Fruit fly (Drosophila melanogaster) whole organism, embryonic: ENCODE data around the gene Ptp10D.

Experiments used
- Atf3 ChIP-seq: fragments of 200-800 bp; sonication (Bioruptor generic); optimal IDR thresholded peaks from 3 replicates; lab custom pipeline; 2016; ENCODE audit warnings: missing biosample characterization, missing genetic modification characterization
- Awh ChIP-seq: fragments of 200-800 bp; sonication (Bioruptor generic); IDR thresholded peaks from 2 replicates; pipeline ENCODE4, ENCODE4 v1.3.6; 2022; ENCODE audit warnings: missing biosample characterization, missing genetic modification characterization
- B-H1 ChIP-seq: fragments of 200-800 bp; sonication (Bioruptor generic); IDR thresholded peaks from 3 replicates; pipeline ENCODE4 v1.3.6; 2022; ENCODE audit warnings: missing biosample characterization, missing genetic modification characterization
- BEAF-32 ChIP-seq: fragments of 200-800 bp; sonication (Bioruptor generic); optimal IDR thresholded peaks from 3 replicates; lab custom pipeline; 2017; ENCODE audit warnings: missing biosample characterization, missing genetic modification characterization, mild to moderate bottlenecking, moderate library complexity, missing genetic modification reagents
- CG11085 ChIP-seq: fragments of 200-800 bp; sonication (Bioruptor generic); IDR thresholded peaks from 2 replicates; pipeline ENCODE4 v1.3.6; 2022; ENCODE audit warnings: missing biosample characterization, missing genetic modification characterization
- CG12071 ChIP-seq: fragments of 200-800 bp; sonication (Bioruptor generic); optimal IDR thresholded peaks from 3 replicates; lab custom pipeline; 2018; ENCODE audit warnings: missing biosample characterization, mild to moderate bottlenecking, missing genetic modification characterization
- CG13424 ChIP-seq: fragments of 200-800 bp; sonication (Bioruptor generic); optimal IDR thresholded peaks from 2 replicates; lab custom pipeline; 2019; ENCODE audit warnings: missing biosample characterization, mild to moderate bottlenecking, missing genetic modification characterization, moderate library complexity
- CG13624 ChIP-seq: fragments of 200-800 bp; sonication (Bioruptor generic); optimal IDR thresholded peaks from 2 replicates; lab custom pipeline; 2016; ENCODE audit warnings: missing biosample characterization, missing genetic modification characterization
- CG15011 ChIP-seq: fragments of 200-800 bp; sonication (Bioruptor generic); optimal IDR thresholded peaks from 3 replicates; lab custom pipeline; 2018; ENCODE audit warnings: missing biosample characterization, mild to moderate bottlenecking, missing genetic modification characterization
- CG1603 ChIP-seq: fragments of 200-800 bp; sonication (Bioruptor generic); optimal IDR thresholded peaks from 2 replicates; lab custom pipeline; 2019; ENCODE audit warnings: missing biosample characterization, mild to moderate bottlenecking, missing genetic modification characterization, moderate library complexity
- CG16815 ChIP-seq: fragments of 200-800 bp; sonication (Bioruptor generic); optimal IDR thresholded peaks from 3 replicates; lab custom pipeline; 2017; ENCODE audit warnings: missing biosample characterization, mild to moderate bottlenecking, missing genetic modification characterization
- CG17361 ChIP-seq: fragments of 200-800 bp; sonication (Bioruptor generic); IDR thresholded peaks from 3 replicates; pipeline ENCODE4 v1.3.6; 2022; ENCODE audit warnings: missing biosample characterization, missing genetic modification characterization
- CG18599 ChIP-seq: fragments of 200-800 bp; sonication (Bioruptor generic); optimal IDR thresholded peaks from 3 replicates; lab custom pipeline; 2017; ENCODE audit warnings: missing biosample characterization, missing genetic modification characterization, mild to moderate bottlenecking, moderate library complexity, missing genetic modification reagents
- CG18764 ChIP-seq: fragments of 200-800 bp; sonication (Bioruptor generic); optimal IDR thresholded peaks from 3 replicates; lab custom pipeline; 2016; ENCODE audit warnings: missing biosample characterization, missing genetic modification characterization
- CG3065 ChIP-seq: fragments of 200-800 bp; sonication (Bioruptor generic); optimal IDR thresholded peaks from 2 replicates; lab custom pipeline; 2016; ENCODE audit warnings: missing biosample characterization, missing genetic modification characterization
- CG3847 ChIP-seq: fragments of 200-800 bp; sonication (Bioruptor generic); IDR thresholded peaks from 2 replicates; pipeline ENCODE4 v1.3.6; 2022; ENCODE audit warnings: missing biosample characterization, missing genetic modification characterization
- CG6683 ChIP-seq: fragments of 200-800 bp; sonication (Bioruptor generic); optimal IDR thresholded peaks from 2 replicates; lab custom pipeline; 2017; ENCODE audit warnings: missing biosample characterization, mild to moderate bottlenecking, missing genetic modification characterization, missing genetic modification reagents
- CG6791 ChIP-seq: fragments of 200-800 bp; sonication (Bioruptor generic); IDR thresholded peaks from 3 replicates; pipeline ENCODE4 v1.3.6; 2022; ENCODE audit warnings: missing biosample characterization, missing genetic modification characterization; ENCODE audit not compliant: partially characterized antibody
- CG9609 ChIP-seq: fragments of 200-800 bp; sonication (Bioruptor generic); optimal IDR thresholded peaks from 3 replicates; lab custom pipeline; 2016; ENCODE audit warnings: missing biosample characterization, missing genetic modification characterization
- D ChIP-seq, 2 experiments: fragments of 200-800 bp in 1 of 2; fragments of >200 bp in 1 of 2; sonication (Bioruptor generic) in 1 of 2; optimal IDR thresholded peaks; 2 replicates in 1 of 2; 3 replicates in 1 of 2; lab custom pipeline; 2017; ENCODE audit warnings: mild to moderate bottlenecking in 1 of 2, missing biosample characterization in 1 of 2, missing genetic modification characterization in 1 of 2, missing genetic modification reagents in 1 of 2
- Dbx ChIP-seq: fragments of 200-800 bp; sonication (Bioruptor generic); IDR thresholded peaks from 3 replicates; pipeline ENCODE4 v1.3.6; 2022; ENCODE audit warnings: missing biosample characterization, missing genetic modification characterization
- Elba2 ChIP-seq: fragments of 200-800 bp; sonication (Bioruptor generic); optimal IDR thresholded peaks from 3 replicates; lab custom pipeline; 2016; ENCODE audit warnings: missing biosample characterization, missing genetic modification characterization
- Ets65A ChIP-seq: fragments of 200-800 bp; sonication (Bioruptor generic); peaks from one replicate; lab custom pipeline; 2016; ENCODE audit warnings: missing biosample characterization, missing genetic modification characterization
- Fer1 ChIP-seq: fragments of 200-800 bp; sonication (Bioruptor generic); optimal IDR thresholded peaks from 2 replicates; lab custom pipeline; 2017; ENCODE audit warnings: missing biosample characterization, mild to moderate bottlenecking, missing genetic modification characterization
- MESR4 ChIP-seq: fragments of 200-800 bp; sonication (Bioruptor generic); optimal IDR thresholded peaks from 2 replicates; lab custom pipeline; 2018; ENCODE audit warnings: missing biosample characterization, mild to moderate bottlenecking, missing genetic modification characterization, moderate library complexity
- Pdp1 ChIP-seq, 2 experiments: fragments of 200-800 bp; sonication (Bioruptor generic); optimal IDR thresholded peaks; 3 replicates each; lab custom pipeline; 2016; ENCODE audit warnings: missing biosample characterization in 2 of 2, missing genetic modification characterization in 2 of 2, mild to moderate bottlenecking in 1 of 2, moderate library complexity in 1 of 2
- Sox102F ChIP-seq: fragments of 200-800 bp; sonication (Bioruptor generic); optimal IDR thresholded peaks from 2 replicates; lab custom pipeline; 2018; ENCODE audit warnings: missing biosample characterization, mild to moderate bottlenecking, missing genetic modification characterization, moderate library complexity
- az2 ChIP-seq: fragments of 200-800 bp; sonication (Bioruptor generic); optimal IDR thresholded peaks from 3 replicates; lab custom pipeline; 2016; ENCODE audit warnings: missing biosample characterization, missing genetic modification characterization
- bab2 ChIP-seq: fragments of 200-800 bp; sonication (Bioruptor generic); optimal IDR thresholded peaks from 2 replicates; lab custom pipeline; 2016; ENCODE audit warnings: missing biosample characterization, missing genetic modification characterization
- cg ChIP-seq: fragments of 200-800 bp; sonication (Bioruptor generic); optimal IDR thresholded peaks from 3 replicates; lab custom pipeline; 2019; ENCODE audit warnings: missing biosample characterization, mild to moderate bottlenecking, missing genetic modification characterization, moderate library complexity
- chinmo ChIP-seq: fragments of 200-800 bp; sonication (Bioruptor generic); IDR thresholded peaks from 4 replicates; pipeline ENCODE4 v1.3.6; 2022; ENCODE audit warnings: missing biosample characterization, missing genetic modification characterization; ENCODE audit not compliant: partially characterized antibody
- ci ChIP-seq: fragments of 200-800 bp; sonication (Bioruptor generic); IDR thresholded peaks from 3 replicates; pipeline ENCODE4 v1.3.6; 2022; ENCODE audit warnings: missing biosample characterization, missing genetic modification characterization
- ewg ChIP-seq: fragments of 200-800 bp; sonication (Bioruptor generic); optimal IDR thresholded peaks from 3 replicates; lab custom pipeline; 2017; ENCODE audit warnings: mild to moderate bottlenecking, missing biosample characterization, missing genetic modification reagents, missing genetic modification characterization
- fd96Cb ChIP-seq: fragments of 200-800 bp; sonication (Bioruptor generic); optimal IDR thresholded peaks from 2 replicates; lab custom pipeline; 2018; ENCODE audit warnings: missing biosample characterization, mild to moderate bottlenecking, missing genetic modification characterization, moderate library complexity
- gce ChIP-seq: fragments of 200-800 bp; sonication (Bioruptor generic); IDR thresholded peaks from 3 replicates; pipeline ENCODE4 v1.3.6; 2022; ENCODE audit warnings: missing biosample characterization, missing genetic modification characterization
- gem ChIP-seq: fragments of 200-800 bp; sonication (Bioruptor generic); optimal IDR thresholded peaks from 2 replicates; lab custom pipeline; 2019; ENCODE audit warnings: missing biosample characterization, mild to moderate bottlenecking, missing genetic modification characterization, moderate library complexity
- gfzf ChIP-seq: fragments of 200-800 bp; sonication (Bioruptor generic); optimal IDR thresholded peaks from 2 replicates; lab custom pipeline; 2016; ENCODE audit warnings: missing biosample characterization, mild to moderate bottlenecking, missing genetic modification characterization, moderate library complexity
- gro ChIP-seq: fragments of 200-800 bp; sonication (Bioruptor generic); optimal IDR thresholded peaks from 2 replicates; lab custom pipeline; 2016; ENCODE audit warnings: missing biosample characterization, missing genetic modification characterization
- inv ChIP-seq: fragments of 200-800 bp; sonication (Bioruptor generic); IDR thresholded peaks from 2 replicates; pipeline ENCODE4 v1.3.6; 2022; ENCODE audit warnings: missing biosample characterization, missing genetic modification characterization; ENCODE audit not compliant: partially characterized antibody
- jumu ChIP-seq: fragments of 200-800 bp; sonication (Bioruptor generic); optimal IDR thresholded peaks from 3 replicates; lab custom pipeline; 2016; ENCODE audit warnings: missing biosample characterization, missing genetic modification characterization
- lilli ChIP-seq: fragments of 200-800 bp; sonication (Bioruptor generic); optimal IDR thresholded peaks from 3 replicates; lab custom pipeline; 2016; ENCODE audit warnings: missing biosample characterization, missing genetic modification characterization
- p53 ChIP-seq: fragments of 200-800 bp; sonication (Bioruptor generic); optimal IDR thresholded peaks from 2 replicates; lab custom pipeline; 2016; ENCODE audit warnings: missing biosample characterization, missing genetic modification characterization
- pnt ChIP-seq: fragments of 200-800 bp; sonication (Bioruptor generic); optimal IDR thresholded peaks from 3 replicates; lab custom pipeline; 2016; ENCODE audit warnings: missing biosample characterization, missing genetic modification characterization
- row ChIP-seq: fragments of 200-800 bp; sonication (Bioruptor generic); IDR thresholded peaks from 3 replicates; pipeline ENCODE4 v1.3.6; 2022; ENCODE audit warnings: missing biosample characterization, missing genetic modification characterization
- slbo ChIP-seq: fragments of 200-800 bp; sonication (Bioruptor generic); IDR thresholded peaks from 2 replicates; pipeline ENCODE4 v1.3.6; 2022; ENCODE audit warnings: missing biosample characterization, missing genetic modification characterization
- sr ChIP-seq: fragments of 200-800 bp; sonication (Bioruptor generic); IDR thresholded peaks from 3 replicates; pipeline ENCODE4 v1.3.6; 2022; ENCODE audit warnings: missing biosample characterization, missing genetic modification characterization
- ssp ChIP-seq: fragments of 200-800 bp; sonication (Bioruptor generic); IDR thresholded peaks from 2 replicates; pipeline ENCODE4 v1.3.6; 2022; ENCODE audit warnings: missing biosample characterization, missing genetic modification characterization
- tap ChIP-seq: fragments of 200-800 bp; optimal IDR thresholded peaks from 3 replicates; lab custom pipeline; 2019; ENCODE audit warnings: missing biosample characterization, mild to moderate bottlenecking, missing genetic modification characterization, moderate library complexity
- trem ChIP-seq: fragments of 200-800 bp; optimal IDR thresholded peaks from 3 replicates; lab custom pipeline; 2019; ENCODE audit warnings: missing biosample characterization, mild to moderate bottlenecking, missing genetic modification characterization, moderate library complexity
- usp ChIP-seq: fragments of >200 bp; optimal IDR thresholded peaks from 2 replicates; lab custom pipeline; 2017; ENCODE audit warnings: missing biosample characterization, missing genetic modification characterization

The Ptp10D gene

dm6 chrX:11573529-11573928 lies 48.3 kb upstream of the Ptp10D start, which contains the start of gene CG11696 (continued):
- TF ChIP-seq jumu (GFP tag; lab: Kevin White, UChicago) (no peak), CG6791 (GFP tag; lab: Robert Waterston, UW) (no peak), az2 (GFP tag; lab: Kevin White, UChicago) (no peak), ewg (no peak), MESR4 (GFP tag; lab: Kevin White, UChicago) (peak; percentile 57), CG3847 (GFP tag; lab: Robert Waterston, UW) (peak; percentile 26; the same call in 1 of the 2 replicates), CG3065 (no peak), gfzf (GFP tag; lab: Kevin White, UChicago) (peak; percentile 22), Sox102F (no peak), CG17361 (GFP tag; lab: Robert Waterston, UW) (no peak), chinmo (GFP tag; lab: Robert Waterston, UW) (no peak), p53 (GFP tag; lab: Kevin White, UChicago) (no peak), CG13424 (tag; lab: Kevin White, UChicago) (no peak), fd96Cb (tag; lab: Kevin White, UChicago) (no peak), lilli (GFP tag; lab: Kevin White, UChicago) (peak; percentile 3), CG18599 (GFP tag; lab: Kevin White, UChicago) (no peak), CG18764 (GFP tag; lab: Kevin White, UChicago) (no peak), CG15011 (GFP tag; lab: Kevin White, UChicago) (no peak), Ets65A (GFP tag; lab: Kevin White, UChicago) (no peak), B-H1 (GFP tag; lab: Robert Waterston, UW) (no peak), CG1603 (tag; lab: Kevin White, UChicago) (peak; percentile 16)

- TF ChIP-seq CG9609 (GFP tag; lab: Kevin White, UChicago) (peak; percentile 50), slbo (GFP tag; lab: Robert Waterston, UW) (peak; percentile 80), ci (GFP tag; lab: Robert Waterston, UW) (no peak), D (optimal IDR thresholded peaks at IDR 0.05; lab: Kevin White, UChicago) (no peak), D (GFP tag; optimal IDR thresholded peaks at IDR 0.05; lab: Kevin White, UChicago) (no peak), sr (no peak), CG6683 (peak; percentile 14), CG12071 (no peak), Elba2 (GFP tag; lab: Kevin White, UChicago) (no peak), ssp (GFP tag; lab: Robert Waterston, UW) (peak; percentile 29; the same call in 1 of the 2 replicates), usp (GFP tag; lab: Kevin White, UChicago) (no peak), Fer1 (GFP tag; lab: Kevin White, UChicago) (peak; percentile 73), tap (tag; lab: Kevin White, UChicago) (peak; percentile 15), CG17361 (GFP tag; lab: Robert Waterston, UW) (peak; percentile 69), gce (GFP tag; lab: Robert Waterston, UW) (no peak), ewg (peak; percentile 18), CG13624 (GFP tag; lab: Kevin White, UChicago) (peak; percentile 55), gro (no peak), trem (tag; lab: Kevin White, UChicago) (peak; percentile 63), inv (no peak), Atf3 (no peak), pnt (GFP tag; lab: Kevin White, UChicago) (peak; percentile 17), Dbx (GFP tag; lab: Robert Waterston, UW) (0 out of 3 replicates have a peak, but pooled peaks have one; percentile 57), gem (peak; percentile 82), Pdp1 (GFP tag; optimal IDR thresholded peaks at IDR 0.05; lab: Kevin White, UChicago) (peak; percentile 35 to 47), CG16815 (GFP tag; lab: Kevin White, UChicago) (peak; percentile 39), Awh (0 out of 2 replicates have a peak, but pooled peaks have one; percentile 32), CG11085 (no peak), bab2 (peak; percentile 40), BEAF-32 (GFP tag; lab: Kevin White, UChicago) (peak; percentile 34), row (GFP tag; lab: Robert Waterston, UW) (peak; percentile 93), cg (no peak)
These were observed 45.3 kb upstream of the Ptp10D start, which contains the start of gene CG11695 for dm6 chrX:11576540-11576939. CG11695 (plus strand) TSS chrX:11576883.
